Worm (Caenorhabditis elegans) whole organism, mixed stage, embryonic: ENCODE data around the gene srd-33.

Experiments
- M03D4.4 ChIP-seq: sonication (generic microtip); optimal IDR thresholded peaks from 2 replicates; lab custom pipeline; 2017; ENCODE audit warnings: mild to moderate bottlenecking, missing genetic modification characterization, missing compliant biosample characterization
- blmp-1 ChIP-seq: fragments of 150-350 bp; optimal IDR thresholded peaks from 2 replicates; lab custom pipeline; 2014; ENCODE audit warnings: missing biosample characterization, missing genetic modification characterization
- ceh-39 ChIP-seq: fragments of 150-350 bp; optimal IDR thresholded peaks from 2 replicates; lab custom pipeline; 2014; ENCODE audit warnings: missing biosample characterization, missing genetic modification characterization
- ceh-43 ChIP-seq: fragments of 200-800 bp; sonication (Bioruptor generic); optimal IDR thresholded peaks from 2 replicates; lab custom pipeline; 2018; ENCODE audit warnings: mild to moderate bottlenecking, missing genetic modification characterization, moderate library complexity, missing compliant biosample characterization
- ces-1 ChIP-seq: fragments of 150-350 bp; optimal IDR thresholded peaks from 2 replicates; lab custom pipeline; 2014; ENCODE audit warnings: missing biosample characterization, missing genetic modification reagents, missing genetic modification characterization
- cnd-1 ChIP-seq: fragments of 200-800 bp; sonication (Bioruptor generic); optimal IDR thresholded peaks from 2 replicates; lab custom pipeline; 2018; ENCODE audit warnings: mild to moderate bottlenecking, missing genetic modification characterization, missing compliant biosample characterization
- drap-1 ChIP-seq: fragments of 200-800 bp; sonication (Bioruptor generic); optimal IDR thresholded peaks from 3 replicates; lab custom pipeline; 2018; ENCODE audit warnings: mild to moderate bottlenecking, missing genetic modification characterization, missing compliant biosample characterization
- elt-3 ChIP-seq: fragments of 150-350 bp; optimal IDR thresholded peaks from 2 replicates; lab custom pipeline; 2014; ENCODE audit warnings: missing biosample characterization, missing genetic modification characterization
- flh-1 ChIP-seq: fragments of 200-800 bp; sonication (Bioruptor generic); optimal IDR thresholded peaks from 2 replicates; lab custom pipeline; 2018; ENCODE audit warnings: mild to moderate bottlenecking, missing genetic modification characterization, moderate library complexity, missing compliant biosample characterization
- ham-2 ChIP-seq: fragments of 200-800 bp; sonication (Bioruptor generic); optimal IDR thresholded peaks from 2 replicates; lab custom pipeline; 2018; ENCODE audit warnings: mild to moderate bottlenecking, missing genetic modification characterization, missing compliant biosample characterization
- hlh-1 ChIP-seq: fragments of 150-350 bp; optimal IDR thresholded peaks from 2 replicates; lab custom pipeline; 2014; ENCODE audit warnings: missing biosample characterization, missing genetic modification reagents, missing genetic modification characterization
- lin-13 ChIP-seq: fragments of 150-350 bp; optimal IDR thresholded peaks from 2 replicates; lab custom pipeline; 2014; ENCODE audit warnings: missing biosample characterization, missing genetic modification characterization
- lin-32 ChIP-seq: fragments of 200-800 bp; sonication (Bioruptor generic); optimal IDR thresholded peaks from 2 replicates; lab custom pipeline; 2018; ENCODE audit warnings: mild to moderate bottlenecking, missing genetic modification characterization, missing compliant biosample characterization
- lsy-2 ChIP-seq: fragments of 150-350 bp; optimal IDR thresholded peaks from 2 replicates; lab custom pipeline; 2014; ENCODE audit warnings: missing biosample characterization, missing genetic modification characterization
- mab-5 ChIP-seq: fragments of 150-350 bp; optimal IDR thresholded peaks from 2 replicates; lab custom pipeline; 2014; ENCODE audit warnings: missing biosample characterization, missing genetic modification characterization
- mep-1 ChIP-seq: fragments of 150-350 bp; optimal IDR thresholded peaks from 2 replicates; lab custom pipeline; 2017; ENCODE audit warnings: missing biosample characterization, missing genetic modification reagents, missing genetic modification characterization, inconsistent platforms
- mls-2 ChIP-seq: sonication (generic microtip); optimal IDR thresholded peaks from 2 replicates; lab custom pipeline; 2016; ENCODE audit warnings: mild to moderate bottlenecking, missing genetic modification characterization, moderate library complexity, missing compliant biosample characterization
- nhr-12 ChIP-seq: fragments of 150-350 bp; optimal IDR thresholded peaks from 2 replicates; lab custom pipeline; 2014; ENCODE audit warnings: missing biosample characterization, missing genetic modification characterization
- nhr-2 ChIP-seq: fragments of 150-350 bp; optimal IDR thresholded peaks from 2 replicates; lab custom pipeline; 2014; ENCODE audit warnings: missing biosample characterization, missing genetic modification characterization
- nhr-237 ChIP-seq: fragments of 150-350 bp; optimal IDR thresholded peaks from 2 replicates; lab custom pipeline; 2014; ENCODE audit warnings: missing biosample characterization, missing genetic modification characterization
- nhr-28 ChIP-seq: fragments of 150-350 bp; optimal IDR thresholded peaks from 2 replicates; lab custom pipeline; 2014; ENCODE audit warnings: missing biosample characterization, missing genetic modification characterization
- nhr-76 ChIP-seq: sonication (generic microtip); optimal IDR thresholded peaks from 2 replicates; lab custom pipeline; 2017; ENCODE audit warnings: missing biosample characterization, missing genetic modification characterization
- pha-4 ChIP-seq: fragments of 150-350 bp; optimal IDR thresholded peaks from 2 replicates; lab custom pipeline; 2018; ENCODE audit warnings: missing biosample characterization, missing genetic modification reagents, missing genetic modification characterization
- snpc-4 ChIP-seq: fragments of 150-350 bp; optimal IDR thresholded peaks from 2 replicates; lab custom pipeline; 2014; ENCODE audit warnings: missing biosample characterization, missing genetic modification characterization
- sptf-1 ChIP-seq: sonication (generic microtip); optimal IDR thresholded peaks from 2 replicates; lab custom pipeline; 2017; ENCODE audit warnings: mild to moderate bottlenecking, missing genetic modification characterization, moderate library complexity, missing compliant biosample characterization
- tbx-8 ChIP-seq: fragments of 200-800 bp; sonication (Bioruptor generic); optimal IDR thresholded peaks from 2 replicates; lab custom pipeline; 2018; ENCODE audit warnings: mild to moderate bottlenecking, missing genetic modification characterization, moderate library complexity, missing compliant biosample characterization
- unc-120 ChIP-seq: sonication (generic microtip); optimal IDR thresholded peaks from 2 replicates; lab custom pipeline; 2017; ENCODE audit warnings: missing genetic modification characterization, missing compliant biosample characterization; ENCODE audit not compliant: poor library complexity, severe bottlenecking
- unc-39 ChIP-seq: fragments of 150-350 bp; optimal IDR thresholded peaks from 2 replicates; lab custom pipeline; 2014; ENCODE audit warnings: missing biosample characterization, missing genetic modification characterization
- unc-62 ChIP-seq: fragments of 150-350 bp; optimal IDR thresholded peaks from 2 replicates; lab custom pipeline; 2014; ENCODE audit warnings: missing biosample characterization, missing genetic modification reagents, missing genetic modification characterization
- zip-8 ChIP-seq: fragments of 150-350 bp; optimal IDR thresholded peaks from 2 replicates; lab custom pipeline; 2014; ENCODE audit warnings: missing biosample characterization, missing genetic modification characterization

Gene srd-33

DNA sequence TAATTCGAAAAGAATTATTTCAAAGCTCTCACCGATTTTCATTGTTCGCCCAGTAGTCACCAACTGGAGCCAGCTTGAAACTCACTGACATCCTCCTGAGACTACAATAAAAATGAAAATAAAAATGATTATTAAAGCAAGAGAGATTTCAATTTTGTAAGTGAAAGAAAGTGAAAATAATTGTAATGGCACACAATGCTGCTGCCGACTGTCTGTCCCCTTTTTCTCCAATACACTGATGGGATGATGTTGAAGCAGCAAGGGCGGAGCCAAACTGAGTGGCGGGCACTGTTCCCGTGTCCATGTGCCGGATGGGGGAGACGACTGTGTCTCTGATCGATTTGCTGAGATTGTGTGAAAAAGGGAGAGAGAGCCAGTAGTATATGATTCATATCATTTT, 37.8 kb upstream of the srd-33 start, which contains the start of gene C37H5.14:
C37H5.14 (minus strand) TSS at position 101 of the 400 bp plus-strand sequence.
- TF ChIP-seq mls-2 (no peak), drap-1 (GFP tag; lab: Kevin White, UChicago) (no peak), unc-62 (GFP tag; lab: Kevin White, UChicago) (no peak), tbx-8 (GFP tag; lab: Kevin White, UChicago) (no peak), lin-32 (GFP tag; lab: Kevin White, UChicago) (no peak), nhr-76 (tag; lab: Kevin White, UChicago) (no peak)

DNA sequence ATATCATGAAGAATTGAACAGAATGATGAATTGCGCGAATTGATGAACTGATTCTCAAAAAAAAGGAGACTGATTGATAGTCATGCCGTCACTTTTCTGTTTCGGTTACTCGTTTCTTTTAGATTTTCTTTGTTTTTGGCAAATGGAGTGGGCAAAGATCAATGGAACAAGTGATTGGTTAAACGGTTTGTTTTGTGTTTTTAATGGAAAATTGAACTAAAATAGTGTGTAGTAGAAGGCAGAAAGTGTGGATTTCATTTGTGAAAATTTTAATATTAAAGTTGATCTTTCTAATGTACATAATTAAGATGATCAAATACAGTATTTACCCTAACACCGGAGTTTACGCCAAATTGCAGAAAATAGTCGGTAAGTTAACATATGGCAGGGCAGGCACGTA, 32.2 kb upstream of the srd-33 start, which contains the start of gene nas-9:
nas-9 (minus strand) TSS at position 101 of the 400 bp plus-strand sequence.
- TF ChIP-seq mab-5 (no peak), M03D4.4 (no peak), blmp-1 (tag; lab: Kevin White, UChicago) (no peak), drap-1 (GFP tag; lab: Kevin White, UChicago) (no peak), hlh-1 (tag; lab: Kevin White, UChicago) (no peak), ham-2 (GFP tag; lab: Kevin White, UChicago) (no peak), zip-8 (no peak), nhr-2 (tag; lab: Kevin White, UChicago) (no peak), nhr-28 (tag; lab: Kevin White, UChicago) (no peak), unc-62 (GFP tag; lab: Kevin White, UChicago) (no peak), cnd-1 (no peak), nhr-237 (tag; lab: Kevin White, UChicago) (no peak), elt-3 (tag; lab: Kevin White, UChicago) (no peak), ceh-39 (tag; lab: Kevin White, UChicago) (no peak), mls-2 (no peak), lsy-2 (tag; lab: Kevin White, UChicago) (no peak), sptf-1 (tag; lab: Kevin White, UChicago) (no peak), flh-1 (no peak), lin-32 (GFP tag; lab: Kevin White, UChicago) (no peak)

DNA sequence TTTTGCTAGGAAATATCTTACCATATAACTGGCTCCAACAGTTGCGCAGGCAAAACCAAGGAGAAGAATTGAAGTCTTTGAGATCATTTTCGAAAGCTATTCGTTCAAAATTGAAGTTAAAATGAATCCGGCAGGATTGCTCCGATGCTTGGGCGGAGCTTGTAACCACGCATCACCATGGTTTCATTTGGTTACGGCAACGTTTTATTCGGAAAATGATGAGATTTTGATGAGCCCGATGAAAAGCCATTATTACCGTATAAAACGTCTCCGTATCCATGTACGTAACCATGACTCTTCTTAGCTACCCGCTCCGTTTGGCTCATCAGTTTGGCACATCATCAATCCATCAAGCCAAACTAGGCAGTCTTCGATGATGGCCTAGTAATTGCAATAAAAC, 30.9 kb upstream of the srd-33 start, which contains the start of gene cwp-1:
cwp-1 (minus strand) TSS at position 101 of the 400 bp plus-strand sequence.
- TF ChIP-seq tbx-8 (GFP tag; lab: Kevin White, UChicago) (no peak), nhr-237 (tag; lab: Kevin White, UChicago) (no peak), drap-1 (GFP tag; lab: Kevin White, UChicago) (no peak), nhr-2 (tag; lab: Kevin White, UChicago) (no peak), nhr-28 (tag; lab: Kevin White, UChicago) (no peak), lin-13 (tag; lab: Kevin White, UChicago) (no peak), unc-120 (no peak), ham-2 (GFP tag; lab: Kevin White, UChicago) (no peak), ceh-39 (tag; lab: Kevin White, UChicago) (no peak), pha-4 (tag; lab: Kevin White, UChicago) (no peak), ceh-43 (GFP tag; lab: Kevin White, UChicago) (no peak), sptf-1 (tag; lab: Kevin White, UChicago) (no peak), blmp-1 (tag; lab: Kevin White, UChicago) (no peak), nhr-76 (tag; lab: Kevin White, UChicago) (no peak), unc-39 (tag; lab: Kevin White, UChicago) (no peak), mep-1 (tag; lab: Kevin White, UChicago) (no peak), flh-1 (no peak), nhr-12 (tag; lab: Kevin White, UChicago) (no peak), ces-1 (no peak), snpc-4 (tag; lab: Kevin White, UChicago) (no peak)

DNA sequence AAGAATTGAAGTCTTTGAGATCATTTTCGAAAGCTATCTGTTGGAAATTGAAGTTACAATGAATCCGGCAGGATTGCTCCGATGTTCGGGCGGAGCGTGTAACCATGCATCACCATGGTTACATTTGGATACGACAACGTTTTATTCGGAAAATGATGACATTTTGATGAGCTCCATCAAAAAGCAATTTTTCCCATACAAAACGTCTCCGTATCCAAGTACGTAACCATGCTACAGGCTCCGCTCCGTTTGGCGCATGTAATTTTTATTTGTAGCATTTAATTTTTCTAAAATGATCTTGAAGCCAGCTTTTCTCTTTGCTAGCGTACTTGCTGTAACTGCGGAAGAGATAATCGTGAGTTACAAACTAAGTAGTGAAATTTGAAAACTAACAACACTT, 29.5 kb upstream of the srd-33 start, which contains the start of the genes cwp-2 and cwp-3:
cwp-2 (minus strand) TSS at position 101 of the 400 bp plus-strand sequence.
cwp-3 (plus strand) TSS at position 293 of the 400 bp plus-strand sequence.
- no peak for TF ChIP-seq ces-1
- no peak for TF ChIP-seq ceh-39 (tag; lab: Kevin White, UChicago)
- TF ChIP-seq nhr-12 (tag; lab: Kevin White, UChicago) = no peak
- no peak for TF ChIP-seq unc-120
- no peak for TF ChIP-seq cnd-1
- TF ChIP-seq zip-8 = no peak
- no peak for TF ChIP-seq elt-3 (tag; lab: Kevin White, UChicago)

DNA sequence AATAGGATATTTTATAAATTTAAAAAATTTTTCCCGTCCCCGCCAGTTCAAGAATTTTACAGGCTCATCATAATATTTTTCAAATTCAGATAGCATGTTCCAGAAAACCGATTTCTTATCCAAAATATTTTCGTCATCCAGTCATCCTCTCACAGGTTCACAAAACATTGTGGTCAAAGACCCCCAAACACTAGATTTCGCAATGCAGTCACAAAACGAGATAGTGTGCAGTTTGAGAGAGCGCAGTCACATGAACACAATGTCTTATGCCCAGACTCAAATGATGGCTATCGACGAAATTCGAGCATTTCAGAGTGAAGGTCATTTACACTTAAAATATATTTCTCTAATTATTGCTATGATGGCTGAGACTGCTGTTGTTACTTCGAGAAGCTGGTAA, 27.5 kb upstream of the srd-33 start, which contains the start of gene abhd-5.2:
abhd-5.2 (plus strand) TSS at position 95 of the 400 bp plus-strand sequence.
- TF ChIP-seq nhr-12 (tag; lab: Kevin White, UChicago) (no peak), ces-1 (peak; percentile 37)
